Worm (Caenorhabditis elegans) whole organism, midembryonic: ENCODE data around the gene syx-16.

Experiments used
- T22C8.4 ChIP-seq: fragments of 200-800 bp; sonication (Bioruptor generic); IDR thresholded peaks from 2 replicates; pipeline ENCODE4 v1.3.6; 2022; ENCODE audit warnings: missing genetic modification characterization, missing compliant biosample characterization
- cog-1 ChIP-seq: sonication (generic microtip); optimal IDR thresholded peaks from 2 replicates; lab custom pipeline; 2016; ENCODE audit warnings: missing genetic modification characterization, missing compliant biosample characterization
- flt-1 ChIP-seq: fragments of 200-800 bp; sonication (Bioruptor generic); IDR thresholded peaks from 2 replicates; pipeline ENCODE4 v1.3.6; 2022; ENCODE audit warnings: missing genetic modification characterization, missing compliant biosample characterization
- med-1 ChIP-seq: sonication (generic microtip); optimal IDR thresholded peaks from 2 replicates; lab custom pipeline; 2017; ENCODE audit warnings: missing genetic modification characterization, mild to moderate bottlenecking, missing compliant biosample characterization, antibody characterized with exemption, missing genetic modification reagents; ENCODE audit not compliant: insufficient read depth
- ref-1 ChIP-seq: fragments of 200-800 bp; sonication (Bioruptor generic); conservative IDR thresholded peaks from 2 replicates; pipeline ENCODE4 v1.3.6; 2022; ENCODE audit warnings: missing genetic modification reagents, missing genetic modification characterization, missing compliant biosample characterization
- tab-1 ChIP-seq: fragments of 200-800 bp; sonication (Bioruptor generic); IDR thresholded peaks from 2 replicates; pipeline ENCODE4 v1.3.6; 2022; ENCODE audit warnings: missing genetic modification characterization, missing compliant biosample characterization
- ztf-23 ChIP-seq: fragments of 200-800 bp; sonication (Bioruptor generic); IDR thresholded peaks from 2 replicates; pipeline ENCODE4 v1.3.6; 2022; ENCODE audit warnings: missing genetic modification reagents, missing genetic modification characterization, missing compliant biosample characterization
- ztf-29 ChIP-seq: fragments of 200-800 bp; sonication (Bioruptor generic); IDR thresholded peaks from 2 replicates; pipeline ENCODE4 v1.3.6; 2022; ENCODE audit warnings: missing genetic modification reagents, missing genetic modification characterization, missing compliant biosample characterization

DNA sequence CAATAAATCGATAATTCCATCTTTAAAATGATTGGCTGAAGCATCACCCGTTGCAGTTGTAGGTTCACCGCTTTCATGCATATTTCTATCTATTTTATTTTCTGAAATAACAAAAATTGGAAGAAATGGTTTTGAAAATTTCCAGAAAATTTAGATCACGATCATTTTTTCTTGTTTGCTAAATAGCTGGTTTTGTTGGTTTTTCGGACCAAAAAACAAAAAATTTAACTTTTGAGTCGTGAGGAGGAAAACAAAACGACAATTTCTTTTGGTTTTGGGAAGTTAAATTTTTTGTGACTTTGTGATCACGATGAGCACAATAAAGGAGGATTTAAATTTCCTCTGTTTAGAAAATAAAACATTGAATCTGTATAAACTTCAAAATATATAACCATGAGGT lies 43.7 kb downstream of the syx-16 start, which contains the start of gene T10F2.2:
- TF ChIP-seq ref-1, result no peak
- no peak for TF ChIP-seq ztf-29
- TF ChIP-seq tab-1, result no peak
- no peak for TF ChIP-seq T22C8.4 (GFP tag; lab: Robert Waterston, UW)
- no peak for TF ChIP-seq med-1 (GFP tag; lab: Kevin White, UChicago)
- TF ChIP-seq flt-1, result no peak
- TF ChIP-seq ztf-23 (GFP tag; lab: Robert Waterston, UW), result no peak
- no peak for TF ChIP-seq cog-1 (tag; lab: Kevin White, UChicago)
